Worm (Caenorhabditis elegans) whole organism, L1 larva: Measurements from ENCODE around the gene F07C3.3.

ENCODE experiments used
- C16A3.4 ChIP-seq: fragments of 150-350 bp; optimal IDR thresholded peaks from 2 replicates; lab custom pipeline; 2014; ENCODE audit warnings: missing biosample characterization, missing genetic modification characterization
- alr-1 ChIP-seq: fragments of 200-800 bp; sonication (Bioruptor generic); optimal IDR thresholded peaks from 2 replicates; lab custom pipeline; 2018; ENCODE audit warnings: borderline replicate concordance, mild to moderate bottlenecking, missing genetic modification characterization, missing compliant biosample characterization
- blmp-1 ChIP-seq: fragments of 150-350 bp; optimal IDR thresholded peaks from 2 replicates; lab custom pipeline; 2014; ENCODE audit warnings: missing biosample characterization, missing genetic modification characterization
- ceh-63 ChIP-seq: fragments of 200-800 bp; sonication (Bioruptor generic); optimal IDR thresholded peaks from 2 replicates; lab custom pipeline; 2018; ENCODE audit warnings: mild to moderate bottlenecking, missing genetic modification characterization, missing compliant biosample characterization
- ceh-82 ChIP-seq, 3 experiments: fragments of 150-350 bp in 1 of 3; sonication (generic microtip) in 2 of 3; optimal IDR thresholded peaks; 2 replicates each; lab custom pipeline; 2014 to 2017; ENCODE audit warnings: missing biosample characterization in 3 of 3, missing genetic modification characterization in 3 of 3
- ceh-88 ChIP-seq: fragments of 200-800 bp; sonication (Bioruptor generic); IDR thresholded peaks from 2 replicates; pipeline ENCODE4 v1.3.6; 2022; ENCODE audit warnings: missing genetic modification characterization, missing compliant biosample characterization
- dsc-1 ChIP-seq: sonication (generic microtip); optimal IDR thresholded peaks from 2 replicates; lab custom pipeline; 2016; ENCODE audit warnings: mild to moderate bottlenecking, missing genetic modification characterization, missing compliant biosample characterization
- efl-1 ChIP-seq, 4 experiments: fragments of 150-350 bp; optimal IDR thresholded peaks in 3 of 4; peaks in 1 of 4; 1 replicate in 1 of 4; 2 replicates in 3 of 4; lab custom pipeline; 2014; ENCODE audit warnings: missing biosample characterization in 2 of 4, missing genetic modification characterization in 2 of 4, missing genetic modification reagents in 2 of 4
- elt-3 ChIP-seq, 6 experiments: fragments of 150-350 bp in 1 of 6; sonication (generic microtip); optimal IDR thresholded peaks; 2 replicates each; lab custom pipeline; 2017 to 2018; ENCODE audit warnings: missing biosample characterization in 6 of 6, missing genetic modification characterization in 6 of 6, inconsistent platforms in 1 of 6
- fkh-10 ChIP-seq: sonication (generic microtip); optimal IDR thresholded peaks from 2 replicates; lab custom pipeline; 2017; ENCODE audit warnings: missing biosample characterization, missing genetic modification reagents, missing genetic modification characterization
- fkh-8 ChIP-seq: sonication (generic microtip); optimal IDR thresholded peaks from 2 replicates; lab custom pipeline; 2016; ENCODE audit warnings: mild to moderate bottlenecking, missing genetic modification characterization, missing compliant biosample characterization
- fos-1 ChIP-seq: fragments of 150-350 bp; optimal IDR thresholded peaks from 2 replicates; lab custom pipeline; 2014; ENCODE audit warnings: missing biosample characterization, missing genetic modification characterization
- hlh-17 ChIP-seq: fragments of 200-800 bp; sonication (Bioruptor generic); optimal IDR thresholded peaks from 2 replicates; lab custom pipeline; 2018; ENCODE audit warnings: missing genetic modification characterization, mild to moderate bottlenecking, missing compliant biosample characterization, moderate library complexity, borderline replicate concordance
- hlh-4 ChIP-seq: sonication (generic microtip); optimal IDR thresholded peaks from 2 replicates; lab custom pipeline; 2016; ENCODE audit warnings: mild to moderate bottlenecking, missing genetic modification characterization, missing compliant biosample characterization
- irx-1 ChIP-seq: sonication (generic microtip); optimal IDR thresholded peaks from 2 replicates; lab custom pipeline; 2016; ENCODE audit warnings: missing genetic modification characterization, missing compliant biosample characterization
- jun-1 ChIP-seq: fragments of 150-350 bp; optimal IDR thresholded peaks from 2 replicates; lab custom pipeline; 2014; ENCODE audit warnings: missing biosample characterization, missing genetic modification reagents, missing genetic modification characterization
- lin-13 ChIP-seq: fragments of 150-350 bp; optimal IDR thresholded peaks from 2 replicates; lab custom pipeline; 2014; ENCODE audit warnings: missing biosample characterization, missing genetic modification reagents, missing genetic modification characterization
- lin-14 ChIP-seq: fragments of 200-800 bp; sonication (Bioruptor generic); optimal IDR thresholded peaks from 2 replicates; lab custom pipeline; 2018; ENCODE audit warnings: mild to moderate bottlenecking, missing genetic modification characterization, moderate library complexity, missing compliant biosample characterization
- lin-15B ChIP-seq: fragments of 150-350 bp; sonication (generic microtip); optimal IDR thresholded peaks from 3 replicates; lab custom pipeline; 2014; ENCODE audit warnings: missing biosample characterization, missing genetic modification characterization
- mdl-1 ChIP-seq, 2 experiments: fragments of 150-350 bp; optimal IDR thresholded peaks; 2 replicates each; lab custom pipeline; 2014 to 2017; ENCODE audit warnings: missing biosample characterization in 2 of 2, missing genetic modification characterization in 2 of 2, inconsistent platforms in 1 of 2
- mef-2 ChIP-seq: fragments of 150-350 bp; optimal IDR thresholded peaks from 2 replicates; lab custom pipeline; 2014; ENCODE audit warnings: missing biosample characterization, missing genetic modification characterization
- mep-1 ChIP-seq: fragments of 150-350 bp; optimal IDR thresholded peaks from 2 replicates; lab custom pipeline; 2014; ENCODE audit warnings: missing biosample characterization, missing genetic modification characterization
- nhr-20 ChIP-seq: sonication (generic microtip); optimal IDR thresholded peaks from 2 replicates; lab custom pipeline; 2016; ENCODE audit warnings: mild to moderate bottlenecking, missing genetic modification characterization, missing compliant biosample characterization
- nhr-71 ChIP-seq: sonication (generic microtip); optimal IDR thresholded peaks from 2 replicates; lab custom pipeline; 2016; ENCODE audit warnings: mild to moderate bottlenecking, missing genetic modification characterization, moderate library complexity, missing compliant biosample characterization
- nhr-76 ChIP-seq: sonication (generic microtip); optimal IDR thresholded peaks from 2 replicates; lab custom pipeline; 2017; ENCODE audit warnings: missing biosample characterization, missing genetic modification characterization
- nhr-84 ChIP-seq: sonication (generic microtip); optimal IDR thresholded peaks from 2 replicates; lab custom pipeline; 2017; ENCODE audit warnings: missing biosample characterization, missing genetic modification characterization
- nhr-85 ChIP-seq: sonication (generic microtip); peaks from one replicate; lab custom pipeline; 2016; ENCODE audit warnings: missing genetic modification characterization, inconsistent platforms, missing compliant biosample characterization
- rnt-1 ChIP-seq: sonication (generic microtip); optimal IDR thresholded peaks from 2 replicates; lab custom pipeline; 2016; ENCODE audit warnings: mild to moderate bottlenecking, missing genetic modification characterization, moderate library complexity, missing compliant biosample characterization
- snpc-4 ChIP-seq: fragments of 150-350 bp; optimal IDR thresholded peaks from 2 replicates; lab custom pipeline; 2014; ENCODE audit warnings: missing biosample characterization, missing genetic modification characterization
- snu-23 ChIP-seq: sonication (generic microtip); optimal IDR thresholded peaks from 2 replicates; lab custom pipeline; 2016; ENCODE audit warnings: missing genetic modification characterization, missing compliant biosample characterization
- sox-4 ChIP-seq: sonication (generic microtip); optimal IDR thresholded peaks from 2 replicates; lab custom pipeline; 2016; ENCODE audit warnings: missing genetic modification characterization, missing compliant biosample characterization
- sup-37 ChIP-seq: fragments of 200-800 bp; sonication (Bioruptor generic); optimal IDR thresholded peaks from 2 replicates; lab custom pipeline; 2018; ENCODE audit warnings: mild to moderate bottlenecking, missing genetic modification characterization, missing compliant biosample characterization
- tbx-2 ChIP-seq: sonication (generic microtip); optimal IDR thresholded peaks from 2 replicates; lab custom pipeline; 2016; ENCODE audit warnings: missing genetic modification characterization, missing compliant biosample characterization
- unc-30 ChIP-seq: sonication (generic microtip); optimal IDR thresholded peaks from 2 replicates; lab custom pipeline; 2017; ENCODE audit warnings: missing biosample characterization, missing genetic modification characterization
- xbp-1 ChIP-seq: sonication (generic microtip); optimal IDR thresholded peaks from 2 replicates; lab custom pipeline; 2016; ENCODE audit warnings: missing genetic modification characterization, missing compliant biosample characterization
- ztf-11 ChIP-seq, 2 experiments: sonication (generic microtip); optimal IDR thresholded peaks; 2 replicates each; lab custom pipeline; 2016 to 2017; ENCODE audit warnings: missing genetic modification characterization in 2 of 2, missing biosample characterization in 1 of 2, missing compliant biosample characterization in 1 of 2
- ztf-4 ChIP-seq: fragments of 150-350 bp; optimal IDR thresholded peaks from 2 replicates; lab custom pipeline; 2014; ENCODE audit warnings: missing biosample characterization, missing genetic modification characterization

F07C3.3 gene

DNA sequence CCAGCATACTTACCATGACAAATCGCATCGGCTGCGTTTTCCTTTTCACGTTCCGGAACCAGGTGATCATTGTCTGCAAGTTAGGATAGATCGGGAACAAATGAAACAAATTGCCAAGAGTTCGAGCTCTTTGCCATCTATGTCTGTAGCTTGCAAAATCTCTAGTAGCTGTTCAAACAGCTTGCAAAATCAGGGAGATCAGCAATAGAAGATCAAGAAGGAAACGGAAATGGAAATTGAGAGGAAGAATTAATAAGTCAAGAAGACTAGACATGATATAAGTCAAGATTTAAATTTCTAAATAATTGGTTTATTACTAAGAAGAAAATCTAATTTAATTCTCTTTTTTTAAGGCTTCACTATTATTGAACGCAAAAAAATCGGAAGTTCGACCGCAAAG is at the start of gene F07C3.3:
Gene F07C3.3, minus strand, starts transcription at position 101 of the 400 bp plus-strand sequence.
- TF ChIP-seq ceh-82 (tag; optimal IDR thresholded peaks at IDR 0.05; lab: Kevin White, UChicago) (no peak), C16A3.4 (no peak), snpc-4 (tag; lab: Kevin White, UChicago) (no peak), rnt-1 (tag; lab: Kevin White, UChicago) (no peak), sox-4 (tag; lab: Kevin White, UChicago) (no peak), nhr-71 (no peak), ceh-88 (GFP tag; lab: Robert Waterston, UW) (no peak), lin-13 (GFP tag; lab: Kevin White, UChicago) (no peak), alr-1 (tag; lab: Kevin White, UChicago) (no peak), mdl-1 (tag; optimal IDR thresholded peaks at IDR 0.05; lab: Kevin White, UChicago) (no peak), nhr-84 (tag; lab: Kevin White, UChicago) (no peak), nhr-20 (tag; lab: Kevin White, UChicago) (no peak), irx-1 (no peak), unc-30 (tag; lab: Kevin White, UChicago) (no peak), tbx-2 (tag; lab: Kevin White, UChicago) (no peak), sup-37 (GFP tag; lab: Kevin White, UChicago) (no peak), ceh-63 (GFP tag; lab: Kevin White, UChicago) (no peak), hlh-17 (GFP tag; lab: Kevin White, UChicago) (no peak), mef-2 (tag; lab: Kevin White, UChicago) (no peak), fkh-8 (tag; lab: Kevin White, UChicago) (no peak)
- TF ChIP-seq, all 84 proteins: peak for 0

DNA sequence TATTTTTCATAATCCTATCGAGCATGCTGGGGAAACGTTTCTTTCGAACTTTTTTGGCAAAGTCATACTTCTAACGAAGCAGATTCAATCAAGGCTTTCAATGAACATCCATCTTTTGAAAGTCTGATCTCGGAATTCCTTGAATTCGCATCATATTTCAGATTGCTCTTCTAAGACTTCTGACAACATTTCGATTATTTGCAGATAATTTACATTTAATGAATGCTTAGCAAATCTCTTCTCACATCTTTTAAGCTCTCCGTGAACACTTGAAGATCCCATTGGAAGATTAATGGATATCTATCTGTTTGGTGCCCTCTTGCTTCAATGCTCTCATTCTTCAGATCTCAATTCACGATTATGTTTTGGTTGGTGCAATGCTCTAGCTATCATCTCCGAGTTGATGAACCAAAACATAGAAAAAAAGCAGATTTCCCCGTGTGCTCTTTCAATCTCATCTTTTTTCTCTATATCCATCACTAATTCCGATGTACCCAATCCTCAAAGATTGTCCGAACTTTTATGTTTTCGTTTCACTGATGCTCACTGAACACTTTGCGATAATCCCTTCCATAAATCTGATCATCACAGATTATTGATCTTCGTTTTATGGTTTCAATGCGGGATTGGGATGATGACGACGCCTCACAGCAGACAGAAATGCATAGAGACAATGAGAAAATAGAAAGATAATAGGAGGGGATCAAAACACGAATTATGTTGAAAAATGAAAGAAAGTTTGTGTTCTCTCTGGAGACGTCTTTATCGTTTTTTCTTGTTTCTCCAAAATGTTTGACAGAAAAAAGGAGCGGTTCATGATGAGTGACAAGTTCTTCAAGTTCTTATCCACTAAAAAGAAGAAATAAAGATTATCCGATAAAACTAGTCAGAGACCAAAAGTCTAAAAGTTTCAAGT is 42.2 kb upstream of the F07C3.3 start:
- TF ChIP-seq nhr-20 (tag; lab: Kevin White, UChicago): peak; percentile 19
- TF ChIP-seq mep-1 (tag; lab: Kevin White, UChicago): peak; percentile 9
- peak in 1 of 6 experiments; percentile 48 for TF ChIP-seq elt-3 (tag; optimal IDR thresholded peaks at IDR 0.05; lab: Kevin White, UChicago)
- peak; percentile 6 for TF ChIP-seq fkh-8 (tag; lab: Kevin White, UChicago)
- no peak for TF ChIP-seq lin-15B (tag; lab: Kevin White, UChicago)
- no peak for TF ChIP-seq jun-1 (tag; lab: Kevin White, UChicago)
- TF ChIP-seq dsc-1 (tag; lab: Kevin White, UChicago): peak; percentile 68
- no peak for TF ChIP-seq fkh-10 (GFP tag; lab: Kevin White, UChicago)
- TF ChIP-seq ztf-11 (tag; optimal IDR thresholded peaks at IDR 0.05; lab: Kevin White, UChicago): no peak
- no peak for TF ChIP-seq fos-1 (tag; lab: Kevin White, UChicago)
- peak; percentile 68 for TF ChIP-seq blmp-1 (tag; lab: Kevin White, UChicago)
- TF ChIP-seq nhr-76 (tag; lab: Kevin White, UChicago): no peak
- TF ChIP-seq sox-4 (tag; lab: Kevin White, UChicago): peak; percentile 55
- no peak for TF ChIP-seq ztf-4 (tag; lab: Kevin White, UChicago)
- no peak for TF ChIP-seq xbp-1
- TF ChIP-seq lin-14 (GFP tag; lab: Kevin White, UChicago): peak; percentile 37
- TF ChIP-seq hlh-4 (tag; lab: Kevin White, UChicago): no peak
- peak; percentile 44 for TF ChIP-seq rnt-1 (tag; lab: Kevin White, UChicago)
- TF ChIP-seq efl-1 (optimal IDR thresholded peaks at IDR 0.05; lab: Kevin White, UChicago): no peak
- TF ChIP-seq efl-1 (GFP tag; optimal IDR thresholded peaks at IDR 0.05 in 1 of 2; lab: Kevin White, UChicago): peak in 1 of 2 experiments; percentile 91
- peak; percentile 75 for TF ChIP-seq nhr-85 (tag; lab: Kevin White, UChicago)
- peak; percentile 68 for TF ChIP-seq nhr-71
- peak; percentile 15 for TF ChIP-seq snu-23 (GFP tag; lab: Kevin White, UChicago)
